Fruit fly (Drosophila melanogaster) whole organism, larva: ENCODE data around the gene CtsL4.

ENCODE experiments used
- noc ChIP-seq: fragments of 200-800 bp; sonication (Bioruptor generic); optimal IDR thresholded peaks from 3 replicates; lab custom pipeline; 2019; ENCODE audit warnings: missing biosample characterization, mild to moderate bottlenecking, missing genetic modification characterization, moderate library complexity

Gene CtsL4

DNA sequence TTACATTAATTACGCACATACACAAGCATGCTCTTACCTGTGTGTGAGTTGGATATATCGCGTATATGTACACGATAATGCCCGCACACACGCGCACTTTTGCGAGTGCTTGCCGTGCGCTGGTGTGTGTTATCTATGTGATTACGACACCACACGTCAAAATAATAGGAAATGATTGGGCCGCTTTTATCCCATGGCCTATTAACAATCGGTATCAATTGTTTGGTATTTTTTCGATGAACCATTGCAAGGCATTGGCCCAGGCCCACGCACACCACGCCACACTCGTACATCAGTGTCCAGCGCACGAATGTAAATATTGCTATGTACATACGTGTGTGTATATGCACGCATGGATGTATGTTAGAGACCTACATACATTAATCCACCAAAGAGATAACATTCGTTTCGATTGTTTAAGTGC is 21.5 kb downstream of the CtsL4 start:
- TF ChIP-seq noc (tag; lab: Kevin White, UChicago): peak; percentile 89

DNA sequence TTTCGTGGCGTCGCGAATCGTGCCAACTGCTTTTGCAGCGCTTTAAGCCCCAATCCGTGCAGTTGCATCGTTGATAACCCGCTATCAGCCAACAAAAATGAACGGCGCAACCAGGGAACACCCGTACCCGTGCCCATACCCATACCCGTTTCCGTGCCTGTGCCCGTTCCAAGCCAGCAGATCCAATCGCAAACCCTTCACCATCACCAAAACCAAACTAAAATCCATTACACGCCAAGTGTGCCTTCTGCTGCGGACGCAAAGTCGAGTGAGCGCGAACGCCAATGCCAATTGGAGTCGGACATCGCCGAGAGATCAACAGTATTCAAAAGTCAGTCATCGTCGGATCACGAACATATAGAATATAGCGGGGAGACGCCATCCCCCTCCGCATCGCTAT is 22.2 kb downstream of the CtsL4 start:
- no peak for TF ChIP-seq noc (tag; lab: Kevin White, UChicago)

DNA sequence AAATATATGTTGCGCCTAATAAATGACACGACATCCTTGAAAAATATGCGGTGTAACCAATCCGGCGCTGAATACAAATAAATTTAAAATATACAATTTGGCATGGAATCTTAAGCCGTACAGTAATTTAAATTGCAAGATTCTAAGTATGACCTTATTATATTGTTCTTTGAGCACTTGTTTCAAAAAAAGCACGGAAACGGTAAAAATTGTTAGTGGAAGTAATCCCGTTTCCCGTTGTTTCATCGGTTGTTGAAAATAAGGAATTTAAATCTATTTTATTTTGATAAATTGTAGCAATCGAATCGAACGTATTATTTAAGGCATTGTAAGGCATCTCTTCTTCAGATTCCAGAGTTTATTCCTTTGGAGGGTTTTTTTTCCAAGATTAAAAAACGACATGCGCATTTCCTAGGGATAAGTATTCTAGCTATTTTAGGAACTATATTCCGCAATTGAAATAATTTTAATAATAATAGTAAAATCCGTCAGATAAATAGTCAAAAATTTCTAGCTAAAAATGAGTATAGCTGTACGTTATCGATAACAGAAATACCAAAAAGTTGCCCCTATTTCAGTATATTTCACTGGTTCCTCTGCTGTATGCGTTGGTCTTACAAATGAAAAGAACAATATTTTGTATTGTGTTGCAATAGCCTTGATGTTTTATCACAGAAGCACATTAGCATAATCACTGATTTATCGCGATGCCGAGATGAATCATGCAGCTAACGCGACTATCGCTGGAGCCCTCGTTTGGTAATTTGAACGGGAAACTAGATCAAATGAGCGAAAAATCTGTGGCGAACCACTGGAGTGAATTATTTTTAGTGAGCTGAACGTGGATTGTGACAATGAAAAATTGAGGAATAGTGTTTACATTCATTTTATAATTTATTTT is 23.1 kb downstream of the CtsL4 start, which contains the start of gene GATAd:
Gene GATAd (plus strand): TSS at position 644 of the 901 bp plus-strand sequence.
- no peak for TF ChIP-seq noc (tag; lab: Kevin White, UChicago)

DNA sequence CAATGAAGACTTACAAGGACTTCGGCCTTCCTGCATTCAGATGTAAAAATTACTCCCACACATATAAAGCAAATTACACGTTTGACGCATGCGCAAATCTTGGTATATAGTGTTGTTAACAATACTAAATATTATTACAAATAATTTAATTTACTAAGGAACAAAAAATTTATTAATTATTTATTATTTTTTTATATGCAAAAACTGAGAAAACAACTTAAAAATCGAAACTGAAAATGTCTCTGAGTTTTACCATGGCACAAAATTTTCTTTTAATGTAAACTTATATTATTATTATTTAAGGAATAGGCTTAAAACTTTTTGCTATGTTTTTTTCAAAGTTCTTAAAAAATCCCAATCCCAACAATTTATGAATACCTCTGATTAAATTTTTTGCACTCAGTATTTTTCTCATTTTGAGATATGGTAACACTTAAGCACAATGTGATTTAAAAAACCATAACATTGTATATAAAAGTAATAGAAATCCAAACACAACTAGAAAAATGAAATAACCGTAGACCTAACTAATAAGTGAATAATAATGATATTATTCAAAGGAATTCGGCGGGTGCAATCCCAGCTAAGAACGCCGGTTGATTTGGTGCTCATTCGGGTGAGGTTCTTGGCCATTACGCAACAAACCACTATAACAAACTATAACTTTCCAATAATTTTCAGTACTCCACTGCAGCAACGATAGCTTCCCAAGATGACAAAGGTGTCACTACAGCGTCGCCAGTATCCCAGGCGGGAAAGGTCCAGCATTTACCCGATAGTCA is 25.1 kb downstream of the CtsL4 start, which contains the start of the genes Schip1 and Cox10:
Gene Schip1 (minus strand): TSS at position 51 of the 782 bp plus-strand sequence.
Gene Cox10 (plus strand): TSS at position 406 of the 782 bp plus-strand sequence.
- TF ChIP-seq noc (tag; lab: Kevin White, UChicago): no peak

DNA sequence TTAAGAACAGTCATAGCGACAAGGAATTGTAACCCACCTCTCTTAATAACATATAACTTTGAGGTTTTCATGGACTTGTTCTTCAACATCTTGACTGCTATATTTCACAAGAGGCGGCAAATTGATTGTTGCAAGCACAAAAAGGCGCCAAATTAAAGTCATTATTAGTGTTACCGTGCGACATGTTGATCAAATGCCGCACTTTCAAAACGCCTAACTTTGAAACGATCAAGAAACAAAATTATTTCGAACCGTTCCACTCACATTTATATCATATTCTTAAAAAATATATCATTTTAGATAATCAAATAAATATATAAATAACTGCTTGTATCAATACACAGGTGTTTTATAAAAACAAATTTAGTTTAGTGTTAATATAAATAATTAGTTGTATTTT is 28.6 kb downstream of the CtsL4 start, which contains the start of gene RnrL:
Gene RnrL (minus strand): TSS at position 154 of the 400 bp plus-strand sequence.
- TF ChIP-seq noc (tag; lab: Kevin White, UChicago): no peak

DNA sequence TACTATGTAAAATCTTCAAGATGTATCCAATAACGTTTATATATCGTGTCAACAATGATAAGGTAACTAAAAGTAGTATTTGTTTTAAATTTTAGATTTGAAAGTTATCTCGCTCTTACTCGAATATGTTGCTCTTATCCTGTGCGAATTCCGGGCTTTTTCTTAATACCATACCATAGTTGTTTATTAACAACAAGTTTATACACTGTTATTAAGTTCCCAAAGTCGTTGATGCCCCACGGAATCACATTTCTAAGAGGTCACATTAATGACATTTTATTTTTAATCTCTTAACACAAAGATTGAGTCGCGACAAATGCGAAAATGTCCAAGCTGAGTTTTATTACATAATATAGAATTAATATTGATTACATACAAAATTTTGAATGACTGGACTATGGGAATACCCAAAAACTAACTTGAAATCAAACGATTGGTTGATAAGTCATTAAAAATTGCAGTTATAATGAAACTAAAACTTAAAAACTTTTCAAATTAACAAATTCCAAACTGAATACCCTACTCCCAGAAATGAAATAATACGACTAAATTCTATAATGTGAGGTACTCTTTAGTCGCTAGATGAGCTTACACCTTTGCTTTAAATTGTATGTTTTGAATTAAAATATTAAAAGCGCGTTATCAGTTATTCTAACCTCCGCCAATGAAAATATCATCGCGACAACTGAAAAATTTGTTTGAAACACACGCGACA is 33.5 kb downstream of the CtsL4 start, which contains the start of gene CG5381:
Gene CG5381 (minus strand): TSS at position 330 of the 715 bp plus-strand sequence.
- TF ChIP-seq noc (tag; lab: Kevin White, UChicago): peak; percentile 62

DNA sequence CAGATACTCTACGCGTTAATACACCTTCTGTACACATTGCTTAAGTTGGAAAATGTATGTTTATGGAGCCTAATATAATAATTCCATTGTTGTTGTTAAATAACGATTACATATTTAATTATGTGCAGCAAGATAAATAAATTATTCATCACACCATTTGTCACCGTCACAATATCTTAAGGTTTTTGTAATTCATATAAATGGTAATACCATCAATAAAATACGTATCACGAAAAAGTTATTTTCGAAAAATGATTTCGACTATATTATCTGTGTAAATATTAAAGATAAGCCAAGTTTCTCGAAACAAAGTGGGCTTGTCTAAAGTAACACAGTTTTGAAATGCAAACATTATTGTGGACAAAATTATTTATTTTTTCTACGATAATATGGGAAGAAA is 34.2 kb downstream of the CtsL4 start, which contains the start of gene CG4995:
Gene CG4995 (plus strand): TSS at position 301 of the 400 bp plus-strand sequence.
- no peak for TF ChIP-seq noc (tag; lab: Kevin White, UChicago)

DNA sequence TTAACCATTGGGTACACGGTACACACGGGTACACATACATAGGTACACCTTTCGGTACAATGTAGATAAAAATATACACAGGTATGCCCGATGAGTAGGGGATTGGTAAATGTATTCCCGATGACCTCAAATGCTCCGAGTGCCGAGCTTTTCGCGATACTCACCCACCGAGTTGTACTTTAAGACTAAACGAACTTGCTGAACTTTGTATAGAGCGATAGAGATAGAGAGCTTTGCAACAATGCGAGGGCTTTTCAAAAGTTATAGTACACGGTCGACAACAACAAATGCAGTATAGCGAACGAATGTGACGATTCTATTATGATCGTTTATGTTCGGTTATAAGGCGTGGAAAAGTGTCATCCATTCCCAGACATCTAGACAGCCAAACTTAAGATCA is 34.8 kb downstream of the CtsL4 start:
- TF ChIP-seq noc (tag; lab: Kevin White, UChicago): peak; percentile 35

DNA sequence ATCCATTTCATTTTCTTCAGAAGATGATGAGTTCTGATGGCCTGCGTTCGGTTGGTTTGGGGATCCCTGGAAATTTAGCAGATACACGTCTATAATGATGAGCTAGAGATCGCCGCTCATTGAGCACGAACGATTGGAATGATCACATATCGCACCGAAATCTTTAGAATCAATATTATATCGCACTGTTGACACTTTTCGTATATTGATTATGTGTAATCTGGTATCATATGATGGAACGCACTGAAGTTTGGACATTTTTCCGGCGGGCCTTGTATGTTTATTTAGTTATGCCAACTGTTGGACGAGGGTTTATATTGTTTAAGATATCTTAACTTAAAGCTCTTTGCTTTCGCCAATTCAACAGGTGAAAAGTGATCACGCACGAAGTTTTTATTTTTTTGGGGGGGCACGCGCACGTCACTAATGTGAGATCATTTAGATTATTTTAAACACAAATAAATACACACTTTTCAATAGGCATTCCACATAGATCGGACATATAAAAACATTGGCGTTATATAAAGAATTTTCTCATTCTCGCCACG is 35.3 kb downstream of the CtsL4 start:
- no peak for TF ChIP-seq noc (tag; lab: Kevin White, UChicago)

DNA sequence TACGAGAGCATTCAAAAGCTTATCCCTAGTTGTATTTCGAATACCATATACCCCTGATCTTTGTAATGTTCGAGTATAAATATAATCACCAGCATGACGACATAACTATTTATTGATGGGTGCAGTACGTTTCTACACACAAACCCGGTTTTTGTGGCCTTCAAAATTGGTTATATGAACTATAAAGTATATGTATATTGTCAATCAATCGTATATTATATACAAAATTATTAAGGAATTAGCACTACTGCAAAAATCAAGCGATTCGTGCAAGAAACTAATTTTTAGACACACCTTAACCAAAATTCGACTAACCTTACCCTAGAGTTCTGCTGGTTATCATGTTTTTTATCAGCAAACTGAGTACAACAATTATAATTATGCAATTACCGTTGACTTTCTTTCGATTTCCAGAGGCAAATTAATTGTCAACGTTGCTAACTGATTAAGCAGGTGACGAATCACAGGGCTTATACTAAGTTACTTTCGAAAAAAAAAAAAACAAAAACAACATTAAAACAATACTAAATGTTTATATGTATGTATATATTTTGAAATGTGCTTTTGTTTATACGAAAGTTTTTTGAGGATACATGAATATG is 36.1 kb downstream of the CtsL4 start:
- peak; percentile 23 for TF ChIP-seq noc (tag; lab: Kevin White, UChicago)

DNA sequence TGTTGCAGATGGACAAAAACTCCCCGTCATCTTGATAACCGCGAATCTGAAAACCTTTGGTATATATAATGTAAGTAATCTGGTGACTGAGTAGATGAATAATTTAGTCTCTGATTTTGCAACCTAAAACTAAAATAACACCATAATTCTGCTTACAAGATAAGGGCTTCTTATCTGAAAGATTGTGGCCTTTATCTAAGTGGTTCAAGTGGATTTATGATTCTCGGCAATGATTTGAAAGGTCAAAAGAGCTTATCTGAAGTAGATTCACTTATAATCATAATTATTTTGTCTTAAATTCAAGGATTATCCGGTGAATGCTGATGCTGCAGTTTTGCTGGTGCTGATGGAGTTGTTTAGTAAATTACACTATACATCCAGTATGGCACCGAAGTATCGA is 40.5 kb downstream of the CtsL4 start:
- no peak for TF ChIP-seq noc (tag; lab: Kevin White, UChicago)

DNA sequence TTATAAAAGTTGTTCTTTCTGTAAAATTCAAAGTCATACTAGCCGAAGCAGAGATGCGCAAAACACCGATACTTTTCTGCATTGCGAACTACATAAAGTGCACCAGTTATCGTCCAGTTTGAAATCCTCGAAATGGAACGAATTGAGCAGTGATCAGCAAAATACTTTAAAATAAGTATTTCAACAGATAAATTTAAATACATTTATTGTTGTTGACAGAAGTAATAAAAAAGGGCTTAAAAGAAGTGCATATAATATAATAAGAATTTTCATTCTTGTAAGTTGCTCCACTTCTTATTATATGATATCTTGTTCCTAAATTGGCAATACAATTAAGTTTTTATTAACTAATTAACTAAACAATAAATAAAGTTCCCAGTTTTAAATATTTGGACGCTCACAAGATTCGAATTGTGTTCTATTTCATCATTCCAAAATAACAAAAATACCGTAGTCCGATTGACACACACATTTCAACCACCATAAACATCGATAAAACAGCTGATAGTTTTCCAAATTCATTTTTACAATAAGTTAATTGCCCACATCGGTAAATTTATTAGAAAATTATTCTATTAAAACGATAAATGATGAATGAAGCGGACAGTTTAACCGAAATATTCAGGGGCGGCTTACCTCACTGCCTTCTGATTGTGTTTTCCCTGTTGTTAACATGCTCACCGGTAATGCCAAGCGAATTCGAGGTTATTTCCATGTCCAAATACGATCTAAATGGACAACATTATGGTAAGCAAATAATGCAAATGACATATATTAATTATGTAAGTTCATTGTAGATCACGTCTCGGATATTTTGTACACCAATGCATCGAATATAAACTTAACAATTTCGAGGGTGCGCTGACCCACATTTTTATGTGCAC is 41.8 kb downstream of the CtsL4 start, which contains the start of the genes Usp14 and CG4972:
Gene Usp14 (minus strand): TSS at position 70 of the 884 bp plus-strand sequence.
Gene CG4972 (plus strand): TSS at position 466 of the 884 bp plus-strand sequence.
- TF ChIP-seq noc (tag; lab: Kevin White, UChicago): no peak

DNA sequence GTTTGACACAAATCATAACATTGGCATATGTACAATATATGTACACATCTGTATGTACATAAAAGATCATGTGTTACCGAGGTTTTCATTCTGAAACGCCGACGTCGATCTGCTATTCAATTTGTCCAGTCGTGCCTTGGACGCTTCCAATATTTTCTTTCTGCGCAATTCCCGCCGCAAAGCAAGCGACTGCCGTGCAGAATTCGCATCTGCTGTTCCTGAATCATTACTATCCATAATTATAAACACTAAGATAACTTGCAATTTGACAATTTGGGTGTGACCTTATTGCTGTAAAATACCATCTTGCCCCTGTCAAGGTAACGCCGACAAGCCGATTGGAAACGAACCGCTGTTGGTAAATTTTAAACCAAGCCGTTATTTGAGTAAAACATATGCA is 44.6 kb downstream of the CtsL4 start:
- no peak for TF ChIP-seq noc (tag; lab: Kevin White, UChicago)
